Worm (Caenorhabditis elegans): ENCODE data around the gene R10E12.2.

R10E12.2 gene

DNA sequence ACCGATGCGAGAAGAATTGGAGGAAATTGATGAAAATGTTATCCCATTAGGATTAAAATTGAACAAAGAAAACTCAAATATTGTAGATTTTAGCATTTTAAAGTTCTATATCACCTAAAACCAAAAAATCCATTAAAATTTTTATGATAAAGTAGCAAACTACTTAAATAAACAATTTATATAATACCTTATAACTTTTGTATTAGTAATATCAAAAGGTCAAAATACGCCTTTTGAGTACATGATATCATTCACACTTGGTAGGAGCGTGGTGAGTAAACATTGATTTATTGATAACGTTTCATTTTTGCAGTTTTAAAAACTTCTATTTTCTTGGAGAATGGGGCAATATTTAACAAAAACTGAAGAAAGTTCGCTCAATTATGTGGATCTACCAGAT is 27.4 kb upstream of the R10E12.2 start, which contains the start of gene C05B5.5:
Gene C05B5.5, plus strand, starts transcription at position 301 of the 400 bp plus-strand sequence.
- TF ChIP-seq ztf-11 (tag; optimal IDR thresholded peaks at IDR 0.05): no peak
- no peak for TF ChIP-seq ceh-9 (tag; optimal IDR thresholded peaks at IDR 0.05)
- no peak for TF ChIP-seq elt-1 (tag; optimal IDR thresholded peaks at IDR 0.05)
- TF ChIP-seq nhr-25 (tag; optimal IDR thresholded peaks at IDR 0.05): no peak
- no peak for TF ChIP-seq hmg-11 (tag; optimal IDR thresholded peaks at IDR 0.05)
- TF ChIP-seq zag-1 (tag; optimal IDR thresholded peaks at IDR 0.05): no peak
- TF ChIP-seq fkh-2 (tag; optimal IDR thresholded peaks at IDR 0.05): no peak
- TF ChIP-seq unc-39 (tag; optimal IDR thresholded peaks at IDR 0.05): no peak
- no peak for TF ChIP-seq nhr-77 (tag; optimal IDR thresholded peaks at IDR 0.05)
- TF ChIP-seq mml-1 (tag; optimal IDR thresholded peaks at IDR 0.05): no peak
- TF ChIP-seq ztf-4 (tag; optimal IDR thresholded peaks at IDR 0.05): no peak

DNA sequence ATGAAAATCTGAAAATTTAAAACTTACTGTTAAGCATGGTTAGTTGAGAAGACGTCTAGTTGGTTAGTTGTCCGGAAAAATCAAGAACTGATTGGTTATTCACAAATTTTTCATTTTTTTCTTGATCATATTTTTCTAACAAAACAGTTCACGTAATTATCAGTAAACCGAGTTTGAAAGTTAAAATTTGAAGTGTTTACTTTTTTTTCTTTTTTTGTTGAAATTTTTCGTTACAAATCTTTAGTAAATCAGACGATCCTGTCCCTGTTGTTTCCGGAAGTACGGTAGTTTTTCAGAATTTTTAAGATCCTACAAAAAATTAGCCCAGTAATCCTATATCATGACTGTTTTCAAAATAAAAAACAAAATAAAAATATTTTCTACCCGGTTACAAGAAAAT is 26.8 kb upstream of the R10E12.2 start, which contains the start of gene C05B5.2:
Gene C05B5.2, minus strand, starts transcription at position 101 of the 400 bp plus-strand sequence.
- TF ChIP-seq ama-1 (optimal IDR thresholded peaks at IDR 0.05) (no peak), R02D3.7 (tag; optimal IDR thresholded peaks at IDR 0.05) (no peak), mdl-1 (tag; optimal IDR thresholded peaks at IDR 0.05) (no peak), elt-2 (tag; optimal IDR thresholded peaks at IDR 0.05) (no peak), nhr-43 (tag; optimal IDR thresholded peaks at IDR 0.05; ENCODE audit: poor library complexity, severe bottlenecking) (no peak), daf-12 (tag; optimal IDR thresholded peaks at IDR 0.05) (no peak), ceh-28 (tag; optimal IDR thresholded peaks at IDR 0.05) (no peak), ZK546.5 (tag; optimal IDR thresholded peaks at IDR 0.05) (no peak), snpc-4 (tag; optimal IDR thresholded peaks at IDR 0.05) (no peak), fkh-2 (tag; optimal IDR thresholded peaks at IDR 0.05) (no peak), egl-5 (tag; optimal IDR thresholded peaks at IDR 0.05) (no peak), nhr-25 (tag; optimal IDR thresholded peaks at IDR 0.05) (no peak), unc-39 (tag; optimal IDR thresholded peaks at IDR 0.05) (no peak), lin-39 (tag; optimal IDR thresholded peaks at IDR 0.05) (no peak), lsy-12 (tag; optimal IDR thresholded peaks at IDR 0.05) (no peak), sea-2 (GFP tag; optimal IDR thresholded peaks at IDR 0.05) (no peak), lin-15B (tag; optimal IDR thresholded peaks at IDR 0.05) (no peak), ztf-11 (tag; optimal IDR thresholded peaks at IDR 0.05) (no peak)

DNA sequence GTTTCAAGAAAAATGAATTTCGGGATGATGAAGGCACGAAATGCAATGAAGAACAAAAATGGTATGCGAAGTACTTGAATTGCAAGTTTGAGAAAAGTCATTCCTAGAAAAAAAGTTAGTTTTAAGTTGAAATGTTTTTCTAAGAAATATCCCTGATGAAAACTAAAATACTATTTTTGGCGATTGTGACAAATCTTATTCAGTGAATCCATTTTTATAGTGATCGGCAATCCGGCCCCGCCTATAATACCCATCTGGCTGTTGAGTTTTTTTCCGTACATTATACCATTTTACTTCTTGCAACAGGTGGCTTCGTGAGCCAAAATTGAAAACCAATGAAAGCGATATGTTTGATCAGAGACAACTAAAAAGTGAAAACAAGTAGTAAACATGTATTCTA is 25.6 kb upstream of the R10E12.2 start, which contains the start of gene C05B5.17:
Gene C05B5.17, minus strand, starts transcription at position 101 of the 400 bp plus-strand sequence.
- TF ChIP-seq nhr-67 (tag; optimal IDR thresholded peaks at IDR 0.05) (no peak), skn-1 (tag; optimal IDR thresholded peaks at IDR 0.05) (no peak), fkh-10 (GFP tag; optimal IDR thresholded peaks at IDR 0.05) (no peak), R02D3.7 (tag; optimal IDR thresholded peaks at IDR 0.05) (no peak), nhr-76 (tag; optimal IDR thresholded peaks at IDR 0.05) (no peak), lin-39 (tag; optimal IDR thresholded peaks at IDR 0.05) (no peak), nhr-11 (tag; optimal IDR thresholded peaks at IDR 0.05) (no peak), ztf-4 (tag; optimal IDR thresholded peaks at IDR 0.05) (no peak)

DNA sequence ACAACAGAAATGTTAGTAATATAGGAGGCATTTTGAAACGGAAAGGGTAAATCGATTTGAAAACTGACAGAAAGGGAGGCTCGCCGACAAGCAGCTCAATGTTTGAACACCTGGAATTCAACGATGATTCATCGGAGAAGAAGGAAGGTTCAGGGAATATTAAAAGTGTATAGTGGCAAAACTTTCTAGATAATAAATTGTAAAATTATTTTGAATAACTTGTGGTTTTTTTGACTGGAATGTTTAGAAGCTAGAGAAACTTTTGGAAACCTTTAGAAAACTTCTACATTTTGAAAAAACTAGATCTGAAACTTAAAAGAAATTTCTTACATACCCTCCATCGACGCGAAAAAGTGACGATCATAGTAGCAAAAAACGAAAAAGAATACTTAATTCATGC is 24.2 kb upstream of the R10E12.2 start, which contains the start of gene pqn-8:
Gene pqn-8, minus strand, starts transcription at position 101 of the 400 bp plus-strand sequence.
- TF ChIP-seq nhr-23 (tag; optimal IDR thresholded peaks at IDR 0.05): no peak
- no peak for TF ChIP-seq nhr-67 (tag; optimal IDR thresholded peaks at IDR 0.05)
- no peak for TF ChIP-seq ZK546.5 (tag; optimal IDR thresholded peaks at IDR 0.05)
- TF ChIP-seq lsy-12 (tag; optimal IDR thresholded peaks at IDR 0.05): no peak
- TF ChIP-seq ztf-4 (tag; optimal IDR thresholded peaks at IDR 0.05): no peak
- no peak for TF ChIP-seq nhr-12 (tag; optimal IDR thresholded peaks at IDR 0.05)
- no peak for TF ChIP-seq unc-39 (tag; optimal IDR thresholded peaks at IDR 0.05)
- TF ChIP-seq nhr-25 (tag; optimal IDR thresholded peaks at IDR 0.05): no peak
- no peak for TF ChIP-seq nhr-237 (tag; optimal IDR thresholded peaks at IDR 0.05)
- no peak for TF ChIP-seq ceh-82 (tag; optimal IDR thresholded peaks at IDR 0.05)
- no peak for TF ChIP-seq elt-1 (tag; optimal IDR thresholded peaks at IDR 0.05)
- no peak for TF ChIP-seq nhr-76 (tag; optimal IDR thresholded peaks at IDR 0.05)
- TF ChIP-seq sea-2 (GFP tag; optimal IDR thresholded peaks at IDR 0.05): no peak
- no peak for TF ChIP-seq pqm-1 (tag; optimal IDR thresholded peaks at IDR 0.05)
- no peak for TF ChIP-seq lin-15B (tag; optimal IDR thresholded peaks at IDR 0.05)
- no peak for TF ChIP-seq hmg-11 (tag; optimal IDR thresholded peaks at IDR 0.05)
- TF ChIP-seq ceh-16 (tag; optimal IDR thresholded peaks at IDR 0.05): no peak
- TF ChIP-seq mdl-1 (tag; optimal IDR thresholded peaks at IDR 0.05): no peak
- TF ChIP-seq skn-1 (tag; optimal IDR thresholded peaks at IDR 0.05): no peak

Data from whole organism, L3 larva.